Fruit fly (Drosophila melanogaster) whole organism, wandering third instar larva: ENCODE results near the gene Bicra.

ENCODE experiments used
- Abd-B ChIP-seq: fragments of >200 bp; optimal IDR thresholded peaks from 2 replicates; lab custom pipeline; 2017; ENCODE audit warnings: missing biosample characterization, missing genetic modification characterization
- CG32264 ChIP-seq: fragments of 200-800 bp; sonication (Bioruptor generic); optimal IDR thresholded peaks from 2 replicates; lab custom pipeline; 2016; ENCODE audit warnings: missing biosample characterization, missing genetic modification characterization
- CG9705 ChIP-seq: fragments of 200-800 bp; sonication (Bioruptor generic); optimal IDR thresholded peaks from 2 replicates; lab custom pipeline; 2018; ENCODE audit warnings: missing biosample characterization, mild to moderate bottlenecking, missing genetic modification characterization
- CrebA ChIP-seq: fragments of 200-800 bp; sonication (Bioruptor generic); optimal IDR thresholded peaks from 2 replicates; lab custom pipeline; 2016; ENCODE audit warnings: missing biosample characterization, mild to moderate bottlenecking, missing genetic modification characterization, borderline replicate concordance
- Dfd ChIP-seq: fragments of >200 bp; optimal IDR thresholded peaks from 2 replicates; lab custom pipeline; 2017; ENCODE audit warnings: missing biosample characterization, missing genetic modification characterization
- Dif ChIP-seq: fragments of 200-275, 200-300 bp; sonication (Bioruptor generic); optimal IDR thresholded peaks from 2 replicates; lab custom pipeline; 2018; ENCODE audit warnings: missing biosample characterization, missing genetic modification characterization; ENCODE audit not compliant: partially characterized antibody
- GATAd ChIP-seq: sonication (Bioruptor generic); optimal IDR thresholded peaks from 2 replicates; lab custom pipeline; 2016; ENCODE audit warnings: missing biosample characterization, missing genetic modification characterization
- HLH106 ChIP-seq: fragments of 200-800 bp; optimal IDR thresholded peaks from 3 replicates; lab custom pipeline; 2019; ENCODE audit warnings: missing biosample characterization, mild to moderate bottlenecking, missing genetic modification characterization, moderate library complexity
- Hnf4 ChIP-seq: fragments of 200-800 bp; sonication (Bioruptor generic); optimal IDR thresholded peaks from 2 replicates; lab custom pipeline; 2016; ENCODE audit warnings: missing biosample characterization, mild to moderate bottlenecking, missing genetic modification characterization
- Hr78 ChIP-seq: fragments of >200 bp; optimal IDR thresholded peaks from 2 replicates; lab custom pipeline; 2017; ENCODE audit warnings: missing biosample characterization, missing genetic modification characterization
- Hr83 ChIP-seq: fragments of 200-300 bp; sonication (Bioruptor generic); optimal IDR thresholded peaks from 2 replicates; lab custom pipeline; 2016; ENCODE audit warnings: missing biosample characterization, mild to moderate bottlenecking, missing genetic modification characterization, moderate library complexity; ENCODE audit not compliant: poor library complexity, severe bottlenecking
- Jra ChIP-seq: sonication (Bioruptor generic); optimal IDR thresholded peaks from 2 replicates; lab custom pipeline; 2016; ENCODE audit warnings: missing biosample characterization, missing genetic modification characterization
- Mio ChIP-seq: sonication (Bioruptor generic); optimal IDR thresholded peaks from 2 replicates; lab custom pipeline; 2016; ENCODE audit warnings: missing biosample characterization, missing genetic modification characterization
- Myc ChIP-seq: fragments of >200 bp; optimal IDR thresholded peaks from 2 replicates; lab custom pipeline; 2017
- N ChIP-seq: fragments of >200 bp; optimal IDR thresholded peaks from 2 replicates; lab custom pipeline; 2018; ENCODE audit warnings: missing biosample characterization, missing external identifiers, missing genetic modification characterization
- OdsH ChIP-seq: fragments of 200-800 bp; sonication (Bioruptor generic); optimal IDR thresholded peaks from 2 replicates; lab custom pipeline; 2016; ENCODE audit warnings: missing biosample characterization, mild to moderate bottlenecking, missing genetic modification characterization
- Rel ChIP-seq, 2 experiments: fragments of 200-800 bp; sonication (Bioruptor generic) in 1 of 2; optimal IDR thresholded peaks; 2 replicates in 1 of 2; 3 replicates in 1 of 2; lab custom pipeline; 2016 to 2019; ENCODE audit warnings: mild to moderate bottlenecking in 2 of 2, missing biosample characterization in 2 of 2, missing genetic modification characterization in 2 of 2, moderate library complexity in 1 of 2
- Sp1 ChIP-seq: fragments of 200-800 bp; sonication (Bioruptor generic); optimal IDR thresholded peaks from 3 replicates; lab custom pipeline; 2019; ENCODE audit warnings: missing biosample characterization, mild to moderate bottlenecking, missing genetic modification characterization, moderate library complexity
- Vsx2 ChIP-seq: fragments of 200-300, 225-300 bp; sonication (Bioruptor generic); optimal IDR thresholded peaks from 2 replicates; lab custom pipeline; 2018; ENCODE audit warnings: missing biosample characterization, missing genetic modification characterization; ENCODE audit not compliant: partially characterized antibody
- br ChIP-seq: fragments of 200-800 bp; sonication (Bioruptor generic); optimal IDR thresholded peaks from 2 replicates; lab custom pipeline; 2016; ENCODE audit warnings: missing biosample characterization, missing genetic modification characterization
- brk ChIP-seq: fragments of 200-800 bp; sonication (Bioruptor generic); optimal IDR thresholded peaks from 2 replicates; lab custom pipeline; 2016; ENCODE audit warnings: missing biosample characterization, mild to moderate bottlenecking, missing genetic modification characterization
- dl ChIP-seq, 2 experiments: fragments of 175-275, 200-275 bp in 1 of 2; fragments of 200-275 bp in 1 of 2; sonication (Bioruptor generic); optimal IDR thresholded peaks; lab custom pipeline; 2018; ENCODE audit warnings: mild to moderate bottlenecking in 2 of 2, missing biosample characterization in 2 of 2, missing genetic modification characterization in 2 of 2, moderate library complexity in 2 of 2; ENCODE audit not compliant: partially characterized antibody in 2 of 2, insufficient read depth in 1 of 2
- dmrt93B ChIP-seq: fragments of 200-800 bp; sonication (Bioruptor generic); optimal IDR thresholded peaks from 2 replicates; lab custom pipeline; 2018; ENCODE audit warnings: missing biosample characterization, mild to moderate bottlenecking, missing genetic modification characterization
- dsf ChIP-seq: sonication (Bioruptor generic); optimal IDR thresholded peaks from 2 replicates; lab custom pipeline; 2016; ENCODE audit warnings: missing biosample characterization, missing genetic modification characterization, borderline replicate concordance
- ey ChIP-seq: fragments of 200-800 bp; sonication (Bioruptor generic); optimal IDR thresholded peaks from 2 replicates; lab custom pipeline; 2016; ENCODE audit warnings: missing biosample characterization, missing genetic modification characterization
- foxo ChIP-seq, 2 experiments: fragments of 200-800 bp; sonication (Bioruptor generic); optimal IDR thresholded peaks; 2 replicates in 1 of 2; 3 replicates in 1 of 2; lab custom pipeline; 2016 to 2017; ENCODE audit warnings: missing biosample characterization in 2 of 2, missing genetic modification characterization in 2 of 2
- fru ChIP-seq: fragments of 200-800 bp; sonication (Bioruptor generic); optimal IDR thresholded peaks from 3 replicates; lab custom pipeline; 2016; ENCODE audit warnings: missing biosample characterization, mild to moderate bottlenecking, missing genetic modification characterization
- h ChIP-seq: fragments of 200-800 bp; sonication (Bioruptor generic); optimal IDR thresholded peaks from 3 replicates; lab custom pipeline; 2016; ENCODE audit warnings: missing biosample characterization, mild to moderate bottlenecking, missing genetic modification characterization
- jim ChIP-seq: fragments of 175-275, 200-325 bp; sonication (Bioruptor generic); optimal IDR thresholded peaks from 2 replicates; lab custom pipeline; 2016; ENCODE audit warnings: missing biosample characterization, mild to moderate bottlenecking, missing genetic modification characterization
- lola ChIP-seq: fragments of >200 bp; optimal IDR thresholded peaks from 2 replicates; lab custom pipeline; 2017; ENCODE audit warnings: missing biosample characterization, missing genetic modification characterization
- pan ChIP-seq: fragments of >200 bp; optimal IDR thresholded peaks from 2 replicates; lab custom pipeline; 2017
- psq ChIP-seq: fragments of 200-800 bp; sonication (Bioruptor generic); optimal IDR thresholded peaks from 3 replicates; lab custom pipeline; 2017; ENCODE audit warnings: missing biosample characterization, mild to moderate bottlenecking, missing genetic modification characterization, moderate library complexity
- rgr ChIP-seq: fragments of 200-800 bp; sonication (Bioruptor generic); optimal IDR thresholded peaks from 3 replicates; lab custom pipeline; 2016; ENCODE audit warnings: missing biosample characterization, mild to moderate bottlenecking, missing genetic modification characterization
- sage ChIP-seq: fragments of 200-800 bp; sonication (Bioruptor generic); optimal IDR thresholded peaks from 2 replicates; lab custom pipeline; 2016; ENCODE audit warnings: missing biosample characterization, mild to moderate bottlenecking, missing genetic modification characterization
- sv ChIP-seq: fragments of 200-800 bp; sonication (Bioruptor generic); optimal IDR thresholded peaks from 3 replicates; lab custom pipeline; 2016; ENCODE audit warnings: missing biosample characterization, missing genetic modification characterization
- tai ChIP-seq: sonication (Bioruptor generic); optimal IDR thresholded peaks from 2 replicates; lab custom pipeline; 2016; ENCODE audit warnings: missing biosample characterization, missing genetic modification characterization
- usp ChIP-seq: fragments of >200 bp; optimal IDR thresholded peaks from 2 replicates; lab custom pipeline; 2017; ENCODE audit warnings: missing biosample characterization, missing genetic modification characterization
- woc ChIP-seq: sonication (Bioruptor generic); optimal IDR thresholded peaks from 2 replicates; lab custom pipeline; 2016; ENCODE audit warnings: missing biosample characterization, mild to moderate bottlenecking, missing genetic modification characterization

The Bicra gene

DNA sequence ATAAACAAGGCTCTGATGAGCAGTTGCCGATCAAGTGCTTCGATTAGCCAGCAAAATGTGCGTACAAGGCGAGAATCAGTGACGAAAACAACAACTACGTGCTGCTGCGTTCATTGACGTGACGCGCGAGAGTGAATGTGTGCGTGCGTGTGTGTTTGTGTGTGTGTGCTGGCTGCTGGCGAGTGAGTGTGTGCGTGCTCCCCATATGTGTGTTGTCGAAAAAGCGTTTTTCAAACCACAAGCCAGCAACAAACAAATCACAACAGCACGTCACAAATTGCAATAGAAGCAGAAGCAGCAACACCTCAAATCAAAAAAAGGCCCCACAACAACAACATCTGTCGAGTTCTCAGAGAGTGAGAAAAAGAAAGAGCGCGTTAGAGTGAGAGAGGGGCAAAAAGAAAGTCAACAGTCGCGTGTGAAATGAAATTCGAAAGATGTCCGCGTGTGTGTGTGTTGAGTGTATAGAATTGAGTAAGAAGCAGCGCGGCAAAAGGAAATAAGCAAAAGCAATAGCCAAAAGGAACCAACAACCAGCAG, 1.2 kb downstream of the Bicra start:
- TF ChIP-seq foxo (GFP tag; optimal IDR thresholded peaks at IDR 0.05; lab: Kevin White, UChicago): no peak
- TF ChIP-seq jim: no peak
- no peak for TF ChIP-seq brk (GFP tag; lab: Kevin White, UChicago)
- TF ChIP-seq Hnf4 (GFP tag; lab: Kevin White, UChicago): no peak
- peak in 1 of 2 experiments; percentile 50 for TF ChIP-seq dl (GFP tag; optimal IDR thresholded peaks at IDR 0.05; lab: Kevin White, UChicago; ENCODE audit: insufficient read depth in 1 of 2, partially characterized antibody in 2 of 2)
- TF ChIP-seq GATAd: no peak
- no peak for TF ChIP-seq tai (GFP tag; lab: Kevin White, UChicago)
- no peak for TF ChIP-seq pan (lab: Kevin White, UChicago)
- TF ChIP-seq Hr78 (GFP tag; lab: Kevin White, UChicago): no peak
- TF ChIP-seq HLH106 (tag; lab: Kevin White, UChicago): no peak
- no peak for TF ChIP-seq Mio (GFP tag; lab: Kevin White, UChicago)
- TF ChIP-seq woc (GFP tag; lab: Kevin White, UChicago): no peak
- no peak for TF ChIP-seq Vsx2 (GFP tag; lab: Kevin White, UChicago)
- no peak for TF ChIP-seq Jra (GFP tag; lab: Kevin White, UChicago)
- TF ChIP-seq CG32264 (GFP tag; lab: Kevin White, UChicago): no peak
- TF ChIP-seq lola: no peak
- TF ChIP-seq psq: peak; percentile 45
- TF ChIP-seq sage (GFP tag; lab: Kevin White, UChicago): no peak
- TF ChIP-seq sv (GFP tag; lab: Kevin White, UChicago): no peak
- no peak for TF ChIP-seq Sp1 (GFP tag; lab: Kevin White, UChicago)
- no peak for TF ChIP-seq rgr (GFP tag; lab: Kevin White, UChicago)
- TF ChIP-seq Dif (GFP tag; lab: Kevin White, UChicago): peak; percentile 71
- no peak for TF ChIP-seq Myc (lab: Kevin White, UChicago)
- TF ChIP-seq Rel (GFP tag; optimal IDR thresholded peaks at IDR 0.05; lab: Kevin White, UChicago): no peak
- TF ChIP-seq Rel (tag; optimal IDR thresholded peaks at IDR 0.05; lab: Kevin White, UChicago): no peak
- TF ChIP-seq br: no peak
- no peak for TF ChIP-seq fru
- TF ChIP-seq usp (GFP tag; lab: Kevin White, UChicago): no peak
- TF ChIP-seq N (GFP tag; lab: Kevin White, UChicago): peak; percentile 47
- no peak for TF ChIP-seq Dfd (GFP tag; lab: Kevin White, UChicago)
- no peak for TF ChIP-seq CrebA (GFP tag; lab: Kevin White, UChicago)
- no peak for TF ChIP-seq dsf (GFP tag; lab: Kevin White, UChicago)
- no peak for TF ChIP-seq ey (GFP tag; lab: Kevin White, UChicago)
- TF ChIP-seq h (GFP tag; lab: Kevin White, UChicago): no peak
- TF ChIP-seq CG9705: no peak
- no peak for TF ChIP-seq Hr83 (GFP tag; lab: Kevin White, UChicago)
- no peak for TF ChIP-seq Abd-B (GFP tag; lab: Kevin White, UChicago)

DNA sequence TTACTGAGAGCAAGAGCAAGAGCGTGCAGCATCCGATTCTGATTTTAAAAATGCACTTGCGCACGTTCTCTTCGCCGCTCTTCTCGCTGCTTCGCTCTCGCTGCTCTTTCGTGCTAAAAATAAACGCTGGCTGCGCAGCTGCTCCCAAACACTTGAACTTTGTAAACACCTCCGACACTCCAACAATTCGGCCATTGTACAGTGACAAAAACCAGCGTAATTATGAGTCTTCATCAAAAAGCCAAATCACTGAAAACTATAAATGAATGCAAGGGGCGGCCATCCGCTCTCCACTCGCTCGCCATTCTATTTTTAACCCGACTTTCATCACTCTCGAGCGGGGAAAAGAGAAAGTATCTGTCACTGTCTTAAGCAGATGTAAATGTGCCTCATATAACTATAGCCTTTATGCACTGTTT, 1.9 kb downstream of the Bicra start:
- peak; percentile 34 for TF ChIP-seq rgr (GFP tag; lab: Kevin White, UChicago)
- peak; percentile 10 for TF ChIP-seq OdsH
- TF ChIP-seq Hr78 (GFP tag; lab: Kevin White, UChicago): no peak
- TF ChIP-seq fru: peak; percentile 54
- TF ChIP-seq brk (GFP tag; lab: Kevin White, UChicago): no peak
- TF ChIP-seq ey (GFP tag; lab: Kevin White, UChicago): peak; percentile 5
- no peak for TF ChIP-seq sage (GFP tag; lab: Kevin White, UChicago)
- TF ChIP-seq Hnf4 (GFP tag; lab: Kevin White, UChicago): peak; percentile 18
- peak in 1 of 2 experiments; percentile 84 for TF ChIP-seq dl (GFP tag; optimal IDR thresholded peaks at IDR 0.05; lab: Kevin White, UChicago; ENCODE audit: insufficient read depth in 1 of 2, partially characterized antibody in 2 of 2)
- no peak for TF ChIP-seq Vsx2 (GFP tag; lab: Kevin White, UChicago)
- TF ChIP-seq dsf (GFP tag; lab: Kevin White, UChicago): no peak
- no peak for TF ChIP-seq tai (GFP tag; lab: Kevin White, UChicago)
- TF ChIP-seq br: peak; percentile 57
- peak in 1 of 2 experiments; percentile 37 for TF ChIP-seq foxo (GFP tag; optimal IDR thresholded peaks at IDR 0.05; lab: Kevin White, UChicago)
- TF ChIP-seq h (GFP tag; lab: Kevin White, UChicago): peak; percentile 32
- TF ChIP-seq Dif (GFP tag; lab: Kevin White, UChicago): peak; percentile 64
- TF ChIP-seq dmrt93B (GFP tag; lab: Kevin White, UChicago): no peak
- TF ChIP-seq, all 38 proteins: peak for 10
